Fruit fly (Drosophila melanogaster): ENCODE data around the gene tnc.

Gene tnc

dm6 chr3R:24983537-24984501 lies at the start of gene tnc:
tnc (plus strand) TSS chr3R:24984384.
- TF ChIP-seq pan (optimal IDR thresholded peaks at IDR 0.05), result no peak
- TF ChIP-seq Hr78 (GFP tag; optimal IDR thresholded peaks at IDR 0.05), result no peak
- peak; percentile 86 for TF ChIP-seq OdsH (GFP tag; optimal IDR thresholded peaks at IDR 0.05)
- peak; percentile 91 for TF ChIP-seq Dfd (GFP tag; optimal IDR thresholded peaks at IDR 0.05)
- TF ChIP-seq usp (GFP tag; optimal IDR thresholded peaks at IDR 0.05), result no peak
- no peak for TF ChIP-seq N (GFP tag; optimal IDR thresholded peaks at IDR 0.05)
- TF ChIP-seq Hnf4 (GFP tag; optimal IDR thresholded peaks at IDR 0.05), result peak; percentile 53
- TF ChIP-seq Dif (GFP tag; optimal IDR thresholded peaks at IDR 0.05; ENCODE audit: partially characterized antibody), result no peak
- TF ChIP-seq sv (GFP tag; optimal IDR thresholded peaks at IDR 0.05), result no peak
- TF ChIP-seq jim (GFP tag; optimal IDR thresholded peaks at IDR 0.05), result no peak
- peak; percentile 76 for TF ChIP-seq h (GFP tag; optimal IDR thresholded peaks at IDR 0.05)
- TF ChIP-seq lola (GFP tag; optimal IDR thresholded peaks at IDR 0.05), result no peak
- peak; percentile 65 for TF ChIP-seq CG9705 (GFP tag; optimal IDR thresholded peaks at IDR 0.05)
- TF ChIP-seq Abd-B (GFP tag; optimal IDR thresholded peaks at IDR 0.05), result no peak
- TF ChIP-seq woc (GFP tag; optimal IDR thresholded peaks at IDR 0.05), result peak; percentile 33
- no peak for TF ChIP-seq dsf (GFP tag; optimal IDR thresholded peaks at IDR 0.05; ENCODE audit: borderline replicate concordance)
- peak; percentile 89 for TF ChIP-seq HLH106 (tag; optimal IDR thresholded peaks at IDR 0.05)
- TF ChIP-seq fru (GFP tag; optimal IDR thresholded peaks at IDR 0.05), result peak; percentile 78
- peak; percentile 37 for TF ChIP-seq brk (GFP tag; optimal IDR thresholded peaks at IDR 0.05)
- peak; percentile 79 for TF ChIP-seq dmrt93B (GFP tag; optimal IDR thresholded peaks at IDR 0.05)
- no peak for TF ChIP-seq Jra (GFP tag; optimal IDR thresholded peaks at IDR 0.05)
- TF ChIP-seq foxo (GFP tag; optimal IDR thresholded peaks at IDR 0.05), result peak in 1 of 2 experiments; percentile 89
- TF ChIP-seq Hr83 (GFP tag; optimal IDR thresholded peaks at IDR 0.05; ENCODE audit: poor library complexity, severe bottlenecking), result no peak
- no peak for TF ChIP-seq Rel (GFP tag; optimal IDR thresholded peaks at IDR 0.05)
- peak; percentile 10 for TF ChIP-seq Rel (tag; optimal IDR thresholded peaks at IDR 0.05)
- TF ChIP-seq psq (GFP tag; optimal IDR thresholded peaks at IDR 0.05), result peak; percentile 87
- TF ChIP-seq tai (GFP tag; optimal IDR thresholded peaks at IDR 0.05), result peak; percentile 12
- peak; percentile 90 for TF ChIP-seq Sp1 (GFP tag; optimal IDR thresholded peaks at IDR 0.05)
- TF ChIP-seq CG32264 (GFP tag; optimal IDR thresholded peaks at IDR 0.05), result no peak
- no peak for TF ChIP-seq GATAd (GFP tag; optimal IDR thresholded peaks at IDR 0.05)
- TF ChIP-seq ey (GFP tag; optimal IDR thresholded peaks at IDR 0.05), result peak; percentile 55
- peak; percentile 81 for TF ChIP-seq rgr (GFP tag; optimal IDR thresholded peaks at IDR 0.05)
- no peak for TF ChIP-seq Vsx2 (GFP tag; optimal IDR thresholded peaks at IDR 0.05; ENCODE audit: partially characterized antibody)
- peak; percentile 61 for TF ChIP-seq br (GFP tag; optimal IDR thresholded peaks at IDR 0.05)
- no peak for TF ChIP-seq dl (GFP tag; optimal IDR thresholded peaks at IDR 0.05; ENCODE audit: insufficient read depth in 1 of 2, partially characterized antibody in 2 of 2)
- peak; percentile 26 for TF ChIP-seq sage (GFP tag; optimal IDR thresholded peaks at IDR 0.05)
- no peak for TF ChIP-seq Mio (GFP tag; optimal IDR thresholded peaks at IDR 0.05)
- no peak for TF ChIP-seq CrebA (GFP tag; optimal IDR thresholded peaks at IDR 0.05; ENCODE audit: borderline replicate concordance)
- TF ChIP-seq Myc (optimal IDR thresholded peaks at IDR 0.05), result no peak

- TF ChIP-seq lola (GFP tag; optimal IDR thresholded peaks at IDR 0.05) (no peak), Abd-B (GFP tag; optimal IDR thresholded peaks at IDR 0.05) (no peak), Sp1 (GFP tag; optimal IDR thresholded peaks at IDR 0.05) (no peak), dmrt93B (GFP tag; optimal IDR thresholded peaks at IDR 0.05) (no peak), Hr78 (GFP tag; optimal IDR thresholded peaks at IDR 0.05) (no peak), Mio (GFP tag; optimal IDR thresholded peaks at IDR 0.05) (no peak), Rel (GFP tag; optimal IDR thresholded peaks at IDR 0.05) (no peak), Rel (tag; optimal IDR thresholded peaks at IDR 0.05) (no peak), Vsx2 (GFP tag; optimal IDR thresholded peaks at IDR 0.05; ENCODE audit: partially characterized antibody) (no peak), Dif (GFP tag; optimal IDR thresholded peaks at IDR 0.05; ENCODE audit: partially characterized antibody) (no peak), woc (GFP tag; optimal IDR thresholded peaks at IDR 0.05) (no peak), GATAd (GFP tag; optimal IDR thresholded peaks at IDR 0.05) (no peak), jim (GFP tag; optimal IDR thresholded peaks at IDR 0.05) (no peak), fru (GFP tag; optimal IDR thresholded peaks at IDR 0.05) (no peak), HLH106 (tag; optimal IDR thresholded peaks at IDR 0.05) (no peak), sage (GFP tag; optimal IDR thresholded peaks at IDR 0.05) (no peak), ey (GFP tag; optimal IDR thresholded peaks at IDR 0.05) (no peak), N (GFP tag; optimal IDR thresholded peaks at IDR 0.05) (no peak)
Measured at dm6 chr3R:24934542-24934941, 49.6 kb upstream of the tnc start.
